Worm (Caenorhabditis elegans) whole organism, late embryonic: ENCODE results near the gene M03B6.4.

Experiments used
- ceh-30 ChIP-seq: fragments of 150-350 bp; optimal IDR thresholded peaks from 2 replicates; lab custom pipeline; 2014; ENCODE audit warnings: missing biosample characterization, missing genetic modification characterization
- dmd-4 ChIP-seq: sonication (generic microtip); optimal IDR thresholded peaks from 2 replicates; lab custom pipeline; 2016; ENCODE audit warnings: borderline replicate concordance, missing genetic modification characterization, missing compliant biosample characterization
- fkh-10 ChIP-seq: fragments of 150-350 bp; optimal IDR thresholded peaks from 2 replicates; lab custom pipeline; 2014; ENCODE audit warnings: missing biosample characterization, missing genetic modification reagents, missing genetic modification characterization
- hlh-6 ChIP-seq: sonication (generic microtip); optimal IDR thresholded peaks from 2 replicates; lab custom pipeline; 2016; ENCODE audit warnings: missing genotype, missing genetic modification characterization, missing compliant biosample characterization
- pha-2 ChIP-seq: sonication (generic microtip); optimal IDR thresholded peaks from 2 replicates; lab custom pipeline; 2017; ENCODE audit warnings: mild to moderate bottlenecking, missing genetic modification characterization, missing compliant biosample characterization
- pha-4 ChIP-seq: fragments of 150-350 bp; optimal IDR thresholded peaks from 2 replicates; lab custom pipeline; 2018; ENCODE audit warnings: missing biosample characterization, missing genetic modification reagents, missing genetic modification characterization
- pqm-1 ChIP-seq: sonication (generic microtip); optimal IDR thresholded peaks from 2 replicates; lab custom pipeline; 2016; ENCODE audit warnings: missing genetic modification characterization, missing compliant biosample characterization
- tbx-7 ChIP-seq: sonication (generic microtip); optimal IDR thresholded peaks from 2 replicates; lab custom pipeline; 2016; ENCODE audit warnings: missing genotype, missing genetic modification characterization, missing compliant biosample characterization

- TF ChIP-seq fkh-10 (GFP tag; lab: Kevin White, UChicago), result no peak
- no peak for TF ChIP-seq pqm-1 (tag; lab: Kevin White, UChicago)
- TF ChIP-seq pha-4 (tag; lab: Kevin White, UChicago), result no peak
- TF ChIP-seq hlh-6, result no peak
- no peak for TF ChIP-seq pha-2 (tag; lab: Kevin White, UChicago)
- no peak for TF ChIP-seq ceh-30 (tag; lab: Kevin White, UChicago)
- no peak for TF ChIP-seq tbx-7 (tag; lab: Kevin White, UChicago)
- no peak for TF ChIP-seq dmd-4 (tag; lab: Kevin White, UChicago)
These were observed 24.0 kb downstream of the M03B6.4 start, which contains the start of gene hlb-1 for ce11 chrX:13882639-13883038.
